Fruit fly (Drosophila melanogaster) whole organism, prepupa: ENCODE measurements around the gene cass.

Source experiments
- CG10631 ChIP-seq: fragments of 200-800 bp; sonication (Bioruptor generic); optimal IDR thresholded peaks from 2 replicates; lab custom pipeline; 2016; ENCODE audit warnings: missing biosample characterization, missing genetic modification characterization
- CG31627 ChIP-seq: fragments of 200-800 bp; sonication (Bioruptor generic); optimal IDR thresholded peaks from 3 replicates; lab custom pipeline; 2016; ENCODE audit warnings: missing biosample characterization, missing genetic modification characterization
- CG6163 ChIP-seq: fragments of 200-800 bp; sonication (Bioruptor generic); IDR thresholded peaks from 3 replicates; pipeline ENCODE4 v1.3.6; 2022; ENCODE audit warnings: missing biosample characterization, missing genetic modification characterization
- CG9139 ChIP-seq: fragments of 200-800 bp; sonication (Bioruptor generic); optimal IDR thresholded peaks from 3 replicates; lab custom pipeline; 2017; ENCODE audit warnings: missing biosample characterization, mild to moderate bottlenecking, missing genetic modification characterization
- Sox102F ChIP-seq: fragments of 200-800 bp; sonication (Bioruptor generic); optimal IDR thresholded peaks from 2 replicates; lab custom pipeline; 2016; ENCODE audit warnings: missing biosample characterization, mild to moderate bottlenecking, missing genetic modification characterization
- achi ChIP-seq: fragments of 200-800 bp; sonication (Bioruptor generic); optimal IDR thresholded peaks from 3 replicates; lab custom pipeline; 2016; ENCODE audit warnings: missing biosample characterization, missing genetic modification characterization
- topi ChIP-seq: fragments of 200-800 bp; sonication (Bioruptor generic); optimal IDR thresholded peaks from 3 replicates; lab custom pipeline; 2016; ENCODE audit warnings: missing biosample characterization, missing genetic modification characterization

- TF ChIP-seq Sox102F (GFP tag; lab: Kevin White, UChicago) = peak; percentile 98
- TF ChIP-seq topi (GFP tag; lab: Kevin White, UChicago) = peak; percentile 98
- peak; percentile 97 for TF ChIP-seq CG31627 (GFP tag; lab: Kevin White, UChicago)
- peak; percentile 100 for TF ChIP-seq CG10631 (GFP tag; lab: Kevin White, UChicago)
- TF ChIP-seq CG9139 (GFP tag; lab: Kevin White, UChicago) = peak; percentile 94
- peak; percentile 100 for TF ChIP-seq CG6163 (GFP tag; lab: Robert Waterston, UW)
- peak; percentile 99 for TF ChIP-seq achi (GFP tag; lab: Kevin White, UChicago)
These were observed 3.4 kb upstream of the cass start, which contains the start of the genes fws and Lamtor3 for dm6 chr2L:17480943-17481580.
